Fruit fly (Drosophila melanogaster) whole organism, embryonic: ENCODE measurements around the gene ATPsynepsilonL.

Experiments
- Bteb2 ChIP-seq: fragments of 200-800 bp; sonication (Bioruptor generic); optimal IDR thresholded peaks from 2 replicates; lab custom pipeline; 2016; ENCODE audit warnings: missing biosample characterization, missing genetic modification characterization
- CG10147 ChIP-seq: fragments of 200-800 bp; sonication (Bioruptor generic); optimal IDR thresholded peaks from 2 replicates; lab custom pipeline; 2019; ENCODE audit warnings: missing biosample characterization, mild to moderate bottlenecking, missing genetic modification characterization, moderate library complexity
- CG1024 ChIP-seq: fragments of 200-800 bp; sonication (Bioruptor generic); IDR thresholded peaks from 2 replicates; pipeline ENCODE4 v1.3.6; 2022; ENCODE audit warnings: missing biosample characterization, missing genetic modification characterization
- CG10462 ChIP-seq: fragments of 200-800 bp; sonication (Bioruptor generic); optimal IDR thresholded peaks from 2 replicates; lab custom pipeline; 2016; ENCODE audit warnings: missing biosample characterization, missing genetic modification characterization
- CG12659 ChIP-seq: fragments of 200-800 bp; sonication (Bioruptor generic); optimal IDR thresholded peaks from 3 replicates; lab custom pipeline; 2017; ENCODE audit warnings: mild to moderate bottlenecking, missing biosample characterization, missing genetic modification reagents, missing genetic modification characterization
- CG13624 ChIP-seq: fragments of 200-800 bp; sonication (Bioruptor generic); optimal IDR thresholded peaks from 2 replicates; lab custom pipeline; 2016; ENCODE audit warnings: missing biosample characterization, missing genetic modification characterization
- CG15073 ChIP-seq: fragments of 200-800 bp; sonication (Bioruptor generic); optimal IDR thresholded peaks from 2 replicates; lab custom pipeline; 2016; ENCODE audit warnings: missing biosample characterization, missing genetic modification characterization
- CG15601 ChIP-seq: fragments of 200-800 bp; sonication (Bioruptor generic); optimal IDR thresholded peaks from 3 replicates; lab custom pipeline; 2019; ENCODE audit warnings: missing biosample characterization, mild to moderate bottlenecking, missing genetic modification characterization, moderate library complexity
- CG15696 ChIP-seq: fragments of 200-800 bp; sonication (Bioruptor generic); optimal IDR thresholded peaks from 2 replicates; lab custom pipeline; 2019; ENCODE audit warnings: missing biosample characterization, mild to moderate bottlenecking, missing genetic modification characterization, moderate library complexity
- CG1603 ChIP-seq: fragments of 200-800 bp; sonication (Bioruptor generic); optimal IDR thresholded peaks from 2 replicates; lab custom pipeline; 2019; ENCODE audit warnings: missing biosample characterization, mild to moderate bottlenecking, missing genetic modification characterization, moderate library complexity
- CG17359 ChIP-seq: fragments of 200-800 bp; sonication (Bioruptor generic); optimal IDR thresholded peaks from 3 replicates; lab custom pipeline; 2018; ENCODE audit warnings: missing biosample characterization, mild to moderate bottlenecking, missing genetic modification characterization, moderate library complexity
- CG18476 ChIP-seq: fragments of 200-800 bp; sonication (Bioruptor generic); optimal IDR thresholded peaks from 2 replicates; lab custom pipeline; 2016; ENCODE audit warnings: missing biosample characterization, mild to moderate bottlenecking, missing genetic modification characterization
- CG31224 ChIP-seq: fragments of 200-800 bp; sonication (Bioruptor generic); IDR thresholded peaks from 2 replicates; pipeline ENCODE4 v1.3.6; 2022; ENCODE audit warnings: missing biosample characterization, missing genetic modification characterization
- CG3281 ChIP-seq: fragments of 200-800 bp; sonication (Bioruptor generic); optimal IDR thresholded peaks from 3 replicates; lab custom pipeline; 2017; ENCODE audit warnings: missing biosample characterization, mild to moderate bottlenecking, missing genetic modification characterization
- CG34376 ChIP-seq: fragments of 200-800 bp; sonication (Bioruptor generic); optimal IDR thresholded peaks from 2 replicates; lab custom pipeline; 2018; ENCODE audit warnings: missing biosample characterization, mild to moderate bottlenecking, missing genetic modification characterization
- CG6765 ChIP-seq: fragments of 200-800 bp; sonication (Bioruptor generic); optimal IDR thresholded peaks from 3 replicates; lab custom pipeline; 2017; ENCODE audit warnings: missing biosample characterization, mild to moderate bottlenecking, missing genetic modification characterization
- CG7987 ChIP-seq: fragments of 200-800 bp; sonication (Bioruptor generic); optimal IDR thresholded peaks from 2 replicates; lab custom pipeline; 2018; ENCODE audit warnings: missing biosample characterization, mild to moderate bottlenecking, missing genetic modification characterization, moderate library complexity
- Dek ChIP-seq: fragments of 200-800 bp; sonication (Bioruptor generic); optimal IDR thresholded peaks from 3 replicates; lab custom pipeline; 2019; ENCODE audit warnings: missing biosample characterization, mild to moderate bottlenecking, missing genetic modification characterization, moderate library complexity
- Dip3 ChIP-seq: fragments of 200-800 bp; sonication (Bioruptor generic); optimal IDR thresholded peaks from 3 replicates; lab custom pipeline; 2016; ENCODE audit warnings: missing biosample characterization, missing genetic modification characterization
- Dref ChIP-seq: fragments of 200-800 bp; sonication (Bioruptor generic); IDR thresholded peaks from 2 replicates; pipeline ENCODE4 v1.3.6; 2022; ENCODE audit warnings: missing biosample characterization, missing genetic modification characterization
- Fer1 ChIP-seq: fragments of 200-800 bp; sonication (Bioruptor generic); optimal IDR thresholded peaks from 2 replicates; lab custom pipeline; 2017; ENCODE audit warnings: missing biosample characterization, mild to moderate bottlenecking, missing genetic modification characterization
- Hey ChIP-seq: fragments of 200-800 bp; sonication (Bioruptor generic); optimal IDR thresholded peaks from 3 replicates; lab custom pipeline; 2018; ENCODE audit warnings: missing biosample characterization, mild to moderate bottlenecking, missing genetic modification characterization
- HmgZ ChIP-seq: fragments of 200-800 bp; sonication (Bioruptor generic); optimal IDR thresholded peaks from 2 replicates; lab custom pipeline; 2018; ENCODE audit warnings: missing biosample characterization, mild to moderate bottlenecking, missing genetic modification characterization
- Med ChIP-seq: fragments of 200-800 bp; sonication (Bioruptor generic); peaks from one replicate; lab custom pipeline; 2016; ENCODE audit warnings: missing biosample characterization, missing genetic modification characterization, mild to moderate bottlenecking, inconsistent platforms, moderate library complexity
- Optix ChIP-seq: fragments of 200-800 bp; sonication (Bioruptor generic); IDR thresholded peaks from 3 replicates; pipeline ENCODE4 v1.3.6; 2022; ENCODE audit warnings: missing biosample characterization, missing genetic modification characterization
- PHDP ChIP-seq: fragments of 200-800 bp; sonication (Bioruptor generic); optimal IDR thresholded peaks from 3 replicates; lab custom pipeline; 2018; ENCODE audit warnings: missing biosample characterization, mild to moderate bottlenecking, missing genetic modification characterization, moderate library complexity
- Poxn ChIP-seq: fragments of 200-800 bp; sonication (Bioruptor generic); IDR thresholded peaks from 2 replicates; pipeline ENCODE4 v1.3.6; 2022; ENCODE audit warnings: missing biosample characterization, missing genetic modification characterization
- Side ChIP-seq: fragments of 200-800 bp; sonication (Bioruptor generic); optimal IDR thresholded peaks from 2 replicates; lab custom pipeline; 2016; ENCODE audit warnings: missing biosample characterization, missing genetic modification characterization
- Tbp ChIP-seq: fragments of >200 bp; optimal IDR thresholded peaks from 2 replicates; lab custom pipeline; 2018; ENCODE audit warnings: missing biosample characterization, missing genetic modification characterization
- chif ChIP-seq, 2 experiments: fragments of 200-800 bp; sonication (Bioruptor generic); optimal IDR thresholded peaks; 3 replicates each; lab custom pipeline; 2016; ENCODE audit warnings: missing biosample characterization in 2 of 2, missing genetic modification characterization in 2 of 2
- cwo ChIP-seq: fragments of 200-800 bp; sonication (Bioruptor generic); optimal IDR thresholded peaks from 3 replicates; lab custom pipeline; 2017; ENCODE audit warnings: missing biosample characterization, missing genetic modification characterization, mild to moderate bottlenecking, moderate library complexity, missing genetic modification reagents
- exex ChIP-seq: fragments of 200-800 bp; sonication (Bioruptor generic); optimal IDR thresholded peaks from 4 replicates; lab custom pipeline; 2018; ENCODE audit warnings: missing biosample characterization, mild to moderate bottlenecking, missing genetic modification characterization, moderate library complexity
- fd3F ChIP-seq: fragments of 200-800 bp; sonication (Bioruptor generic); optimal IDR thresholded peaks from 2 replicates; lab custom pipeline; 2018; ENCODE audit warnings: missing biosample characterization, mild to moderate bottlenecking, missing genetic modification characterization, moderate library complexity
- fd64A ChIP-seq: fragments of 200-800 bp; sonication (Bioruptor generic); optimal IDR thresholded peaks from 3 replicates; lab custom pipeline; 2018; ENCODE audit warnings: missing biosample characterization, mild to moderate bottlenecking, missing genetic modification characterization
- fd96Cb ChIP-seq: fragments of 200-800 bp; sonication (Bioruptor generic); optimal IDR thresholded peaks from 2 replicates; lab custom pipeline; 2018; ENCODE audit warnings: missing biosample characterization, mild to moderate bottlenecking, missing genetic modification characterization, moderate library complexity
- fu2 ChIP-seq: fragments of 200-800 bp; sonication (Bioruptor generic); optimal IDR thresholded peaks from 2 replicates; lab custom pipeline; 2016; ENCODE audit warnings: missing biosample characterization, missing genetic modification characterization
- gfzf ChIP-seq: fragments of 200-800 bp; sonication (Bioruptor generic); optimal IDR thresholded peaks from 2 replicates; lab custom pipeline; 2016; ENCODE audit warnings: missing biosample characterization, mild to moderate bottlenecking, missing genetic modification characterization, moderate library complexity
- gsb ChIP-seq: fragments of 200-800 bp; sonication (Bioruptor generic); IDR thresholded peaks from 2 replicates; pipeline ENCODE4 v1.3.6; 2022; ENCODE audit warnings: missing biosample characterization, missing genetic modification characterization
- lilli ChIP-seq: fragments of 200-800 bp; sonication (Bioruptor generic); optimal IDR thresholded peaks from 3 replicates; lab custom pipeline; 2016; ENCODE audit warnings: missing biosample characterization, missing genetic modification characterization
- maf-S ChIP-seq: fragments of 200-800 bp; sonication (Bioruptor generic); optimal IDR thresholded peaks from 2 replicates; lab custom pipeline; 2016; ENCODE audit warnings: missing biosample characterization, missing genetic modification characterization
- mirr ChIP-seq: fragments of 200-800 bp; sonication (Bioruptor generic); optimal IDR thresholded peaks from 3 replicates; lab custom pipeline; 2018; ENCODE audit warnings: missing biosample characterization, mild to moderate bottlenecking, missing genetic modification characterization
- otp ChIP-seq: fragments of 200-800 bp; sonication (Bioruptor generic); IDR thresholded peaks from 3 replicates; pipeline ENCODE4, ENCODE4 v1.3.6; 2022; ENCODE audit warnings: missing biosample characterization, missing genetic modification characterization
- schlank ChIP-seq: fragments of 200-800 bp; sonication (Bioruptor generic); optimal IDR thresholded peaks from 2 replicates; lab custom pipeline; 2018; ENCODE audit warnings: missing biosample characterization, mild to moderate bottlenecking, missing genetic modification characterization
- sr ChIP-seq: fragments of 200-800 bp; sonication (Bioruptor generic); IDR thresholded peaks from 3 replicates; pipeline ENCODE4 v1.3.6; 2022; ENCODE audit warnings: missing biosample characterization, missing genetic modification characterization
- sug ChIP-seq: fragments of 200-800 bp; optimal IDR thresholded peaks from 2 replicates; lab custom pipeline; 2019; ENCODE audit warnings: missing biosample characterization, mild to moderate bottlenecking, missing genetic modification characterization, moderate library complexity
- tio ChIP-seq: fragments of 200-800 bp; sonication (Bioruptor generic); optimal IDR thresholded peaks from 2 replicates; lab custom pipeline; 2017; ENCODE audit warnings: missing biosample characterization, missing genetic modification characterization, inconsistent platforms
- unpg ChIP-seq: fragments of 200-800 bp; sonication (Bioruptor generic); optimal IDR thresholded peaks from 3 replicates; lab custom pipeline; 2018; ENCODE audit warnings: missing biosample characterization, mild to moderate bottlenecking, missing genetic modification characterization, moderate library complexity
- vvl ChIP-seq: fragments of 200-800 bp; sonication (Bioruptor generic); IDR thresholded peaks from 2 replicates; pipeline ENCODE4 v1.3.6; 2022; ENCODE audit warnings: missing biosample characterization, missing genetic modification characterization
- wdn ChIP-seq: fragments of 200-800 bp; sonication (Bioruptor generic); IDR thresholded peaks from 2 replicates; pipeline ENCODE4 v1.3.6; 2022; ENCODE audit warnings: missing biosample characterization, missing genetic modification characterization
- zf30C ChIP-seq: fragments of 200-800 bp; sonication (Bioruptor generic); optimal IDR thresholded peaks from 3 replicates; lab custom pipeline; 2018; ENCODE audit warnings: missing biosample characterization, mild to moderate bottlenecking, missing genetic modification characterization

The ATPsynepsilonL gene

DNA sequence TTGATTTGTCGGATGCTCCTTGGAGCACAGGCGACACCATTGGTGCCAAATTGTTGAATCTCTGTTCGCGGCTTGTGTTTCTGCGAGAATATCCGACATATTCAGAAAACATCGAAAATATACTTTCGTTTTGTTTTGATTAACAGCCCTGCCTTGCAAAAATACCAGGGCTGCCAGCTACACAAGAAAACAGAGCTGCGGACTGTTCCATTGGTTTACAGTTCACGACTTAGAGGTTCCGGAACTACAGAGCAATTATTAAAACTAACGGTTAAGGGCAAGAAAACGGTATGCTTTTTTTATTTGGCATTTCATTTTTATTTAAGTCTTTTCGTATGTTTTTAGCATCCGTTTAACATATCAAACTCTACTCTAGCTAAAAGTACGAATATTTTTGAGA, 39.6 kb downstream of the ATPsynepsilonL start, which contains the start of gene CG6254 (continued):
- TF ChIP-seq CG13624 (GFP tag; lab: Kevin White, UChicago) (peak; percentile 13), Dip3 (GFP tag; lab: Kevin White, UChicago) (peak; percentile 24), Side (GFP tag; lab: Kevin White, UChicago) (peak; percentile 0), wdn (GFP tag; lab: Robert Waterston, UW) (no peak)

DNA sequence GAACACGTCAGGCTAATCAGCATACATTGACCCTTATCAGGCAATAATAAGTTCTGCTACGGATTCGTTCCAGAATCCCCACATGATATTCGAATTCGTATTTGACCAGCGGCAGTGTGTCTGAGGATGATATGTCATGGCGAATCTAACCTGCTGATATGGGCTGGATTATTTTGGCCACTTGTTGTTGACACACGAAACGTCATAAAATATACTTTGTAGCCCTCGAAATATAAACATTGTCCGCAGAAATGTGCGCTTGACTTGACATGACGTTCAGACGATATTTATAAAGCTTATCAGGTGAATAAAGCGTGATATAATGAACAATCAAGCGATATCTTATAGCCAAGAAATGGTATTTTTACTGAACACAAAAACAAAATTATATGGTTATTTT, 44.8 kb downstream of the ATPsynepsilonL start:
- peak; percentile 30 for TF ChIP-seq CG3281 (GFP tag; lab: Kevin White, UChicago)
- no peak for TF ChIP-seq chif (GFP tag; optimal IDR thresholded peaks at IDR 0.05; lab: Kevin White, UChicago)
- peak; percentile 48 for TF ChIP-seq mirr
- no peak for TF ChIP-seq CG31224 (GFP tag; lab: Robert Waterston, UW)
- TF ChIP-seq sug (tag; lab: Kevin White, UChicago): peak; percentile 68
- TF ChIP-seq otp (GFP tag; lab: Robert Waterston, UW): no peak
- no peak for TF ChIP-seq CG17359 (tag; lab: Kevin White, UChicago)
- TF ChIP-seq CG15073 (GFP tag; lab: Kevin White, UChicago): no peak
- no peak for TF ChIP-seq lilli (GFP tag; lab: Kevin White, UChicago)
- peak; percentile 2 for TF ChIP-seq CG12659 (GFP tag; lab: Kevin White, UChicago)
- no peak for TF ChIP-seq CG10462 (GFP tag; lab: Kevin White, UChicago)
- peak; percentile 15 for TF ChIP-seq CG10147 (GFP tag; lab: Kevin White, UChicago)
- no peak for TF ChIP-seq Poxn
- TF ChIP-seq Dref (GFP tag; lab: Robert Waterston, UW): no peak
- TF ChIP-seq Dek: no peak
- TF ChIP-seq Tbp: no peak
- no peak for TF ChIP-seq maf-S (GFP tag; lab: Kevin White, UChicago)
- TF ChIP-seq exex (tag; lab: Kevin White, UChicago): peak; percentile 73
- no peak for TF ChIP-seq Bteb2 (GFP tag; lab: Kevin White, UChicago)
- peak; percentile 74 for TF ChIP-seq Med
- TF ChIP-seq Fer1 (GFP tag; lab: Kevin White, UChicago): peak; percentile 37
- peak; percentile 66 for TF ChIP-seq CG34376 (GFP tag; lab: Kevin White, UChicago)
- TF ChIP-seq fd96Cb: no peak
- no peak for TF ChIP-seq fd3F (GFP tag; lab: Kevin White, UChicago)
- TF ChIP-seq fd64A (GFP tag; lab: Kevin White, UChicago): no peak
- TF ChIP-seq CG15601 (tag; lab: Kevin White, UChicago): no peak
- TF ChIP-seq unpg (GFP tag; lab: Kevin White, UChicago): no peak
- TF ChIP-seq gsb (GFP tag; lab: Robert Waterston, UW): no peak
- TF ChIP-seq CG18476 (GFP tag; lab: Kevin White, UChicago): no peak
- peak; percentile 23 for TF ChIP-seq Hey (tag; lab: Kevin White, UChicago)
- no peak for TF ChIP-seq CG15696 (tag; lab: Kevin White, UChicago)
- no peak for TF ChIP-seq tio (GFP tag; lab: Kevin White, UChicago)
- TF ChIP-seq PHDP (tag; lab: Kevin White, UChicago): no peak
- no peak for TF ChIP-seq gfzf (GFP tag; lab: Kevin White, UChicago)
- peak; percentile 37 for TF ChIP-seq cwo (GFP tag; lab: Kevin White, UChicago)
- TF ChIP-seq CG6765 (GFP tag; lab: Kevin White, UChicago): peak; percentile 13
- TF ChIP-seq Optix (GFP tag; lab: Robert Waterston, UW): no peak
- no peak for TF ChIP-seq vvl (GFP tag; lab: Robert Waterston, UW)
- peak; percentile 35 for TF ChIP-seq schlank (tag; lab: Kevin White, UChicago)
- peak; percentile 46 for TF ChIP-seq CG7987
- no peak for TF ChIP-seq sr (GFP tag; lab: Robert Waterston, UW)
- TF ChIP-seq zf30C (GFP tag; lab: Kevin White, UChicago): no peak
- TF ChIP-seq CG1024 (GFP tag; lab: Robert Waterston, UW): no peak
- TF ChIP-seq fu2 (GFP tag; lab: Kevin White, UChicago): no peak
- TF ChIP-seq CG1603 (tag; lab: Kevin White, UChicago): no peak
- peak; percentile 14 for TF ChIP-seq HmgZ (tag; lab: Kevin White, UChicago)
